Fruit fly (Drosophila melanogaster): ENCODE measurements around the gene swa.
A peak's percentile ranks its signal among the peaks of the same experiment; 100 is the strongest.

The swa gene

DNA sequence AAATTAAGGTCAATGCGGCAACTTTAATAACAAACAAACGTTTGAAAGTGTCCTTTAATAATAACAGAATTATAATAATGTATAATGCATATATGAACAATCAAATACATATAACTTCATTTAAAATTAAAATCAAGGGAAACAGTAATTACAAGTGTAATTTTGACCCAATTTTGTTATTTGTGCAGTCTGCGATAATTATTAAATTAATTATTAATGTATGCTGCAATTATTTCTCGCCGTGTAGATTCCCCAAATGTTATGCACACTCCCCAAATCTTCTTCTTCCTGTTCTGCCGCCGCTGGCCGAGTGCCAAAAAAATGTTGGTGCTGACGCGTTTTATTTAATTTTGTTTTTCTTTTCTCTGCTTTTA, 11.9 kb downstream of the swa start (continued):
- TF ChIP-seq dsf (GFP tag; optimal IDR thresholded peaks at IDR 0.05; ENCODE audit: borderline replicate concordance) (no peak), sage (GFP tag; optimal IDR thresholded peaks at IDR 0.05) (peak; percentile 30), Hr78 (GFP tag; optimal IDR thresholded peaks at IDR 0.05) (no peak), Dif (GFP tag; optimal IDR thresholded peaks at IDR 0.05; ENCODE audit: partially characterized antibody) (no peak), tai (GFP tag; optimal IDR thresholded peaks at IDR 0.05) (peak; percentile 30), N (GFP tag; optimal IDR thresholded peaks at IDR 0.05) (no peak), Hr83 (GFP tag; optimal IDR thresholded peaks at IDR 0.05; ENCODE audit: poor library complexity, severe bottlenecking) (no peak), psq (GFP tag; optimal IDR thresholded peaks at IDR 0.05) (peak; percentile 70), usp (GFP tag; optimal IDR thresholded peaks at IDR 0.05) (no peak), lola (GFP tag; optimal IDR thresholded peaks at IDR 0.05) (no peak), dmrt93B (GFP tag; optimal IDR thresholded peaks at IDR 0.05) (peak; percentile 70), Hnf4 (GFP tag; optimal IDR thresholded peaks at IDR 0.05) (peak; percentile 40)

DNA sequence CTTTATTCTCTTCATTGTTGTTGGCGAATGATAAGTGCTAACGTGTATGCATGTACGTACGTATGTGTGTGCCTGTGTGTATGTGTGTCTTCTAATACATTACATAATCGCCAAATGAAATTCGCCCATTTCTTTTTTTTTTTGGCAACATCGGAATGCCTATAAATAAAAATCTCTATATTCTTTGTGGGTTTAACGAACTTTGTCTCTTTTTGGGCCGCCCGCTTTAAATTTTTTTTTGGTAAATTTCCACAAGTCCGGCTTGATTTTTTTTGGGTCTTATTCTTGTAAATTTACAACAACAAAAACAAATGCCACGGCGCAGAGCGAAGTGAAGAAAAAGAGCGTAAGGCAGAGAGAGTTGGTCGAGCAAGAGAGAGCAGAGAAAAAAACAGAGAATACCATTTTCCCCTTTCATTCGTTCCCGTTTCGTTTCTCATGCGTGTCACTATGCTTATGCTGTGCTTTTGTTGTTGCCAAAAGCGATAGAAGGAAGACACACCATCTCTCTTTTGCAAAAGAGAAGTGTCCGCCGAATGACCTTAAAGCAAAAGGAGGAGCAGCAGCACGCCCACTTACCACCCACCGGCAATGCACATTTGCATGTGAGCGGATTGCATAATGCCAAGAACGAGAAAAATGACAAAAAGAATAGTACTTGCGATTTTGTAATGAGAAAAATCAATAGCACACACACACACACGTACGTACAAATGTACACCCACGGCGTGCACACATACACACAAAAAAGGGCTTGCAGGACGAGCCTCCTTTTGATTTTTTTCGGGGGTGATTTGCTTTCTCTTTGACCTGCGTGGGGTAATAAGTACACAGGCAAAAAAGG, 12.5 kb downstream of the swa start:
- peak; percentile 24 for TF ChIP-seq sage (GFP tag; optimal IDR thresholded peaks at IDR 0.05)
- TF ChIP-seq h (GFP tag; optimal IDR thresholded peaks at IDR 0.05), result no peak
- TF ChIP-seq dl (GFP tag; optimal IDR thresholded peaks at IDR 0.05; ENCODE audit: insufficient read depth in 1 of 2, partially characterized antibody in 2 of 2), result peak in 1 of 2 experiments; percentile 49
- no peak for TF ChIP-seq psq (GFP tag; optimal IDR thresholded peaks at IDR 0.05)
- TF ChIP-seq Dif (GFP tag; optimal IDR thresholded peaks at IDR 0.05; ENCODE audit: partially characterized antibody), result peak; percentile 43
- no peak for TF ChIP-seq Vsx2 (GFP tag; optimal IDR thresholded peaks at IDR 0.05; ENCODE audit: partially characterized antibody)
- TF ChIP-seq tai (GFP tag; optimal IDR thresholded peaks at IDR 0.05), result peak; percentile 10

DNA sequence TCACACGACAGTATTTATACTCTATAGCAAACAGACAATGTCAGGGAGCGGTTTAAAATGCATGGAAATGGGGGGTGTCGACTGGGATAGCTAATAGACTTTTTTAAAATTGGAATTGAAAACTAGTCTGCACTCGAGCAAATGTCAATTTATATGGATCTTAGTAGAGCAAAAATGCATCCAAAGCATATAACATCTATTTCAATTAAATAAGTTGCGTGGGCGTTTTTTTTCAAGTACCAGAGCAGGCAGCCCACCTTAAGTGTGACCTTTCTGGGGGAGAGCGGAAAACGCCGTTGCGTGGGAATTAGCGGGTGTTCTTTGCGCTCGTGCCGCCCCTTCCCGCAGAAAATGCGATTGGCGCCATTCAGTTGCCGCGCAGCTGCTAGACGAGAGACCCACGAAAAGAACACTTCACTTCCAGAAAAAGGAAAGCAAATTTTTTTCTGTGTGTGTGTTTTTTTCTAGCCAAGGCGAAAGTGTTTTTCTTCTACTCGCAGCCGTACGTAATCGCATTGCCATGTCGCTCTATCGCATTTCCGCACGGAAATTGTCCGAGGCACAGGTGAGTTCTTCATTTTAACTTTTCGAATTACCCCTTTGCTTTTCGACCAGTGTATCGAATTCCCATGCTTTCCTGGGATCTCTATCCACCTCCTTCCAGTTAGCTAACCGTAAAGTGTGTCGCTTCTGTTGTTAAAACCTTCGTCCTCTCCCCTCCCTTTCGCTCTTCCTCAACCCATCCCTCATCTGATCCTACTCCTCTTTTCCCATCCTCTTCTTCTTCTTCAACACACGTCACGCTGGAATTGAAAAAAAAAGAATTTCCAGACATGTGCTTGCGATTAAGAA, 13.4 kb downstream of the swa start:
- TF ChIP-seq dmrt93B (GFP tag; optimal IDR thresholded peaks at IDR 0.05) (no peak), HLH106 (tag; optimal IDR thresholded peaks at IDR 0.05) (peak; percentile 11), sv (GFP tag; optimal IDR thresholded peaks at IDR 0.05) (peak; percentile 46), Mio (GFP tag; optimal IDR thresholded peaks at IDR 0.05) (no peak), foxo (GFP tag; optimal IDR thresholded peaks at IDR 0.05) (peak in 1 of 2 experiments; percentile 11), Sp1 (GFP tag; optimal IDR thresholded peaks at IDR 0.05) (peak; percentile 11), h (GFP tag; optimal IDR thresholded peaks at IDR 0.05) (peak; percentile 43), Hr78 (GFP tag; optimal IDR thresholded peaks at IDR 0.05) (no peak), CG32264 (GFP tag; optimal IDR thresholded peaks at IDR 0.05) (no peak), Dif (GFP tag; optimal IDR thresholded peaks at IDR 0.05; ENCODE audit: partially characterized antibody) (peak; percentile 42), Hnf4 (GFP tag; optimal IDR thresholded peaks at IDR 0.05) (no peak), Myc (optimal IDR thresholded peaks at IDR 0.05) (peak; percentile 20), N (GFP tag; optimal IDR thresholded peaks at IDR 0.05) (no peak), rgr (GFP tag; optimal IDR thresholded peaks at IDR 0.05) (peak; percentile 14), Jra (GFP tag; optimal IDR thresholded peaks at IDR 0.05) (no peak), br (GFP tag; optimal IDR thresholded peaks at IDR 0.05) (peak; percentile 14), dsf (GFP tag; optimal IDR thresholded peaks at IDR 0.05; ENCODE audit: borderline replicate concordance) (no peak), Vsx2 (GFP tag; optimal IDR thresholded peaks at IDR 0.05; ENCODE audit: partially characterized antibody) (no peak), brk (GFP tag; optimal IDR thresholded peaks at IDR 0.05) (no peak), pan (optimal IDR thresholded peaks at IDR 0.05) (no peak), psq (GFP tag; optimal IDR thresholded peaks at IDR 0.05) (peak; percentile 30), Hr83 (GFP tag; optimal IDR thresholded peaks at IDR 0.05; ENCODE audit: poor library complexity, severe bottlenecking) (no peak), lola (GFP tag; optimal IDR thresholded peaks at IDR 0.05) (no peak), Rel (GFP tag; optimal IDR thresholded peaks at IDR 0.05) (no peak), Rel (tag; optimal IDR thresholded peaks at IDR 0.05) (peak; percentile 28), dl (GFP tag; optimal IDR thresholded peaks at IDR 0.05; ENCODE audit: insufficient read depth in 1 of 2, partially characterized antibody in 2 of 2) (no peak), usp (GFP tag; optimal IDR thresholded peaks at IDR 0.05) (no peak), jim (GFP tag; optimal IDR thresholded peaks at IDR 0.05) (no peak), fru (GFP tag; optimal IDR thresholded peaks at IDR 0.05) (peak; percentile 22), OdsH (GFP tag; optimal IDR thresholded peaks at IDR 0.05) (peak; percentile 39), tai (GFP tag; optimal IDR thresholded peaks at IDR 0.05) (no peak), sage (GFP tag; optimal IDR thresholded peaks at IDR 0.05) (no peak)
